Worm (Caenorhabditis elegans): Measurements from ENCODE around the gene mlc-2.

Gene mlc-2

DNA sequence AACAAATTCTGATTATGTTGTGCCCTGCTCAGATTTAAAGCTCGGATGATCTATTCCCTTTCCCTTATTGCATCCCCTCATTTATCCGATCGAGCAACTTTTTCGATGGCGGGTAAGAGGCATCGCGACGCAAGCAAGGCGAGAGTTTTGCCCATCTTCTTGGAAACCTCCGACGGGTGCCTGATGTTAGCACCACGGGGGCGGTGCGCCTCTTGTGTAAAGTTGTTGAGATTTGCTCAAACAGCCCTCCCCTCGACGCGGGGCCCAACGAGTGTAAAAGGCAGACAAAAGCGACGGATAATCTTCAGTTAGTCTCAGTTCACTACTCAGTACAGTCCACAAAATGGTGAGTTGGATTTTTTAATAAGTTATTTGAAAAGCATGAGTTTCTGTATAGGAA, 2.5 kb upstream of the mlc-2 start, which contains the start of gene mlc-1:
Gene mlc-1, plus strand, starts transcription at position 324 of the 400 bp plus-strand sequence.
- TF ChIP-seq F13H6.1 (tag; optimal IDR thresholded peaks at IDR 0.05): peak; percentile 54
- TF ChIP-seq unc-39 (tag; optimal IDR thresholded peaks at IDR 0.05): no peak
- no peak for TF ChIP-seq unc-55 (GFP tag; optimal IDR thresholded peaks at IDR 0.05)
- no peak for TF ChIP-seq ztf-1 (GFP tag; conservative IDR thresholded peaks at IDR 0.05)
- no peak for TF ChIP-seq lin-11 (tag; optimal IDR thresholded peaks at IDR 0.05)
- TF ChIP-seq nhr-129 (tag; optimal IDR thresholded peaks at IDR 0.05): peak; percentile 18
- TF ChIP-seq sma-9 (GFP tag; optimal IDR thresholded peaks at IDR 0.05): peak; percentile 39
- TF ChIP-seq sma-9 (tag; optimal IDR thresholded peaks at IDR 0.05): no peak

DNA sequence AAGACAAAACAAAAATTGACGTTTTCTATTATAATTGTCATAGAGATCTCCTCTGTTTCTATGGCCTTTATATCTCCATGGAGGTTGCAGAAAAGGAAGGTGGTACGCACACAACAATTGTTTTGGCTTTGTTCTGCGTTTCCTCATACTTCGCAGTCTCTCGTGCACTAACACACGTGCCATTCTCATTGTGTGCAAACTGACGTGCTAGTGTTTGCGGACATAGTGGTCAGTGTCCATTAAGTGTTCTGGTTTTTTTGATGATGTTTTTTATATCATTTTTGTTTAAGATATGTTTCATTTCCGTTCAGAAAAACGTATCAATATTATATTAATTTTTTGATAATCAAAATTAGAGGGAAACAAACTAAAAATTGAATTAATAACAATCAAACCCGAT, 5.0 kb downstream of the mlc-2 start, which contains the start of gene C36E6.2:
Gene C36E6.2, plus strand, starts transcription at position 261 of the 400 bp plus-strand sequence.
- no peak for TF ChIP-seq ztf-4 (tag; optimal IDR thresholded peaks at IDR 0.05)
- no peak for TF ChIP-seq ceh-82 (tag; optimal IDR thresholded peaks at IDR 0.05)
- TF ChIP-seq Y55F3AM.14 (GFP tag; optimal IDR thresholded peaks at IDR 0.05): no peak
- no peak for TF ChIP-seq R02D3.7 (tag; optimal IDR thresholded peaks at IDR 0.05)
- TF ChIP-seq skn-1 (tag; optimal IDR thresholded peaks at IDR 0.05): peak; percentile 16
- TF ChIP-seq snpc-4 (tag; optimal IDR thresholded peaks at IDR 0.05): no peak
- no peak for TF ChIP-seq elt-1 (tag; optimal IDR thresholded peaks at IDR 0.05)
- no peak for TF ChIP-seq lin-11 (tag; optimal IDR thresholded peaks at IDR 0.05)
- no peak for TF ChIP-seq peb-1 (tag; optimal IDR thresholded peaks at IDR 0.05)
- peak; percentile 95 to 99 for TF ChIP-seq mdl-1 (tag; optimal IDR thresholded peaks at IDR 0.05)
- no peak for TF ChIP-seq ama-1 (optimal IDR thresholded peaks at IDR 0.05)
- no peak for TF ChIP-seq dmd-4 (tag; optimal IDR thresholded peaks at IDR 0.05)
- peak; percentile 75 for TF ChIP-seq sem-4 (tag; optimal IDR thresholded peaks at IDR 0.05)
- peak; percentile 58 for TF ChIP-seq gmeb-1 (tag; optimal IDR thresholded peaks at IDR 0.05)
- peak; percentile 92 for TF ChIP-seq nhr-129 (tag; optimal IDR thresholded peaks at IDR 0.05)
- TF ChIP-seq aly-2 (tag; optimal IDR thresholded peaks at IDR 0.05): no peak
- TF ChIP-seq elt-3 (tag; optimal IDR thresholded peaks at IDR 0.05): no peak
- no peak for TF ChIP-seq ceh-16 (tag; optimal IDR thresholded peaks at IDR 0.05)
- TF ChIP-seq nhr-6 (tag; optimal IDR thresholded peaks at IDR 0.05): peak; percentile 75
- TF ChIP-seq unc-39 (tag; optimal IDR thresholded peaks at IDR 0.05): no peak
- peak; percentile 66 for TF ChIP-seq sma-3 (GFP tag; optimal IDR thresholded peaks at IDR 0.05)
- no peak for TF ChIP-seq zag-1 (tag; optimal IDR thresholded peaks at IDR 0.05)
- TF ChIP-seq crh-2 (tag; optimal IDR thresholded peaks at IDR 0.05): peak; percentile 89
- TF ChIP-seq lin-39 (tag; optimal IDR thresholded peaks at IDR 0.05): no peak
- TF ChIP-seq nhr-10 (tag; optimal IDR thresholded peaks at IDR 0.05): no peak
- no peak for TF ChIP-seq mbf-1 (tag; optimal IDR thresholded peaks at IDR 0.05)
- TF ChIP-seq nhr-237 (tag; optimal IDR thresholded peaks at IDR 0.05): no peak
- no peak for TF ChIP-seq nhr-11 (tag; optimal IDR thresholded peaks at IDR 0.05)
- TF ChIP-seq nhr-77 (tag; optimal IDR thresholded peaks at IDR 0.05): no peak
- peak; percentile 54 for TF ChIP-seq lin-13 (GFP tag; optimal IDR thresholded peaks at IDR 0.05)
- TF ChIP-seq mab-5 (tag; optimal IDR thresholded peaks at IDR 0.05): peak; percentile 65
- TF ChIP-seq ZK546.5 (tag; optimal IDR thresholded peaks at IDR 0.05): no peak
- peak; percentile 73 for TF ChIP-seq F13H6.1 (tag; optimal IDR thresholded peaks at IDR 0.05)
- TF ChIP-seq fos-1 (tag; optimal IDR thresholded peaks at IDR 0.05): peak; percentile 58
- peak; percentile 23 to 81 for TF ChIP-seq lsy-2 (tag; optimal IDR thresholded peaks at IDR 0.05)
- TF ChIP-seq nhr-23 (tag; optimal IDR thresholded peaks at IDR 0.05): no peak
- peak; percentile 83 for TF ChIP-seq sma-9 (GFP tag; optimal IDR thresholded peaks at IDR 0.05)
- TF ChIP-seq sma-9 (tag; optimal IDR thresholded peaks at IDR 0.05): no peak
- peak; percentile 40 for TF ChIP-seq egl-27 (tag; optimal IDR thresholded peaks at IDR 0.05)
- TF ChIP-seq C34F6.9 (tag; optimal IDR thresholded peaks at IDR 0.05): peak; percentile 85
- peak; percentile 73 for TF ChIP-seq unc-55 (GFP tag; optimal IDR thresholded peaks at IDR 0.05)
- no peak for TF ChIP-seq unc-62 (GFP tag; optimal IDR thresholded peaks at IDR 0.05)
- peak; percentile 74 for TF ChIP-seq nhr-21 (tag; optimal IDR thresholded peaks at IDR 0.05)
- TF ChIP-seq alr-1 (tag; optimal IDR thresholded peaks at IDR 0.05): no peak
- TF ChIP-seq ztf-11 (tag; optimal IDR thresholded peaks at IDR 0.05): no peak
- TF ChIP-seq nhr-25 (tag; optimal IDR thresholded peaks at IDR 0.05): peak; percentile 75
- no peak for TF ChIP-seq ztf-1 (GFP tag; conservative IDR thresholded peaks at IDR 0.05)
- peak; percentile 49 for TF ChIP-seq blmp-1 (tag; optimal IDR thresholded peaks at IDR 0.05; ENCODE audit: insufficient read depth)
- no peak for TF ChIP-seq nhr-12 (tag; optimal IDR thresholded peaks at IDR 0.05)

Data from whole organism, L2 larva.